Fruit fly (Drosophila melanogaster) whole organism, embryonic: ENCODE results near the gene CG10211.
A peak's percentile ranks its signal among the peaks of the same experiment; 100 is the strongest.

Experiments used
- Antp ChIP-seq: fragments of 200-800 bp; sonication (Bioruptor generic); optimal IDR thresholded peaks from 3 replicates; lab custom pipeline; 2016; ENCODE audit warnings: missing biosample characterization, missing genetic modification characterization
- B-H2 ChIP-seq: fragments of 200-800 bp; sonication (Bioruptor generic); optimal IDR thresholded peaks from 2 replicates; lab custom pipeline; 2018; ENCODE audit warnings: missing biosample characterization, mild to moderate bottlenecking, missing genetic modification characterization
- Blimp-1 ChIP-seq: fragments of 200-800 bp; sonication (Bioruptor generic); optimal IDR thresholded peaks from 3 replicates; lab custom pipeline; 2018; ENCODE audit warnings: missing biosample characterization, missing genetic modification characterization, mild to moderate bottlenecking, moderate library complexity, missing genetic modification reagents
- CG12299 ChIP-seq: fragments of 200-800 bp; sonication (Bioruptor generic); optimal IDR thresholded peaks from 2 replicates; lab custom pipeline; 2018; ENCODE audit warnings: missing biosample characterization, mild to moderate bottlenecking, missing genetic modification characterization
- CG13123 ChIP-seq: fragments of 200-800 bp; sonication (Bioruptor generic); optimal IDR thresholded peaks from 2 replicates; lab custom pipeline; 2016; ENCODE audit warnings: missing biosample characterization, missing genetic modification characterization
- CG14667 ChIP-seq: fragments of 200-800 bp; sonication (Bioruptor generic); IDR thresholded peaks from 2 replicates; pipeline ENCODE4 v1.3.6; 2022; ENCODE audit warnings: missing biosample characterization, missing genetic modification characterization
- CG14860 ChIP-seq: fragments of 200-800 bp; sonication (Bioruptor generic); IDR thresholded peaks from 3 replicates; pipeline ENCODE4 v1.3.6; 2022; ENCODE audit warnings: missing biosample characterization, missing genetic modification characterization; ENCODE audit not compliant: partially characterized antibody
- CG17385 ChIP-seq: fragments of 200-800 bp; sonication (Bioruptor generic); optimal IDR thresholded peaks from 3 replicates; lab custom pipeline; 2018; ENCODE audit warnings: missing biosample characterization, mild to moderate bottlenecking, missing genetic modification characterization
- CG3163 ChIP-seq: fragments of 200-800 bp; sonication (Bioruptor generic); optimal IDR thresholded peaks from 3 replicates; lab custom pipeline; 2016; ENCODE audit warnings: missing biosample characterization, missing genetic modification characterization
- CG4328 ChIP-seq: fragments of 200-800 bp; sonication (Bioruptor generic); optimal IDR thresholded peaks from 3 replicates; lab custom pipeline; 2017; ENCODE audit warnings: missing biosample characterization, missing genetic modification reagents, missing genetic modification characterization
- CG4404 ChIP-seq: fragments of 200-800 bp; sonication (Bioruptor generic); IDR thresholded peaks from 2 replicates; pipeline ENCODE4 v1.3.6; 2022; ENCODE audit warnings: missing biosample characterization, missing genetic modification characterization
- CG5245 ChIP-seq: fragments of 200-800 bp; sonication (Bioruptor generic); optimal IDR thresholded peaks from 3 replicates; lab custom pipeline; 2016; ENCODE audit warnings: missing biosample characterization, missing genetic modification characterization
- CG6689 ChIP-seq: fragments of 200-800 bp; sonication (Bioruptor generic); IDR thresholded peaks from 2 replicates; pipeline ENCODE4 v1.3.6; 2022; ENCODE audit warnings: missing biosample characterization, missing genetic modification characterization
- CG7786 ChIP-seq: fragments of 200-800 bp; sonication (Bioruptor generic); optimal IDR thresholded peaks from 2 replicates; lab custom pipeline; 2016; ENCODE audit warnings: missing biosample characterization, missing genetic modification characterization
- CG8944 ChIP-seq: fragments of 200-800 bp; sonication (Bioruptor generic); optimal IDR thresholded peaks from 3 replicates; lab custom pipeline; 2016; ENCODE audit warnings: missing biosample characterization, missing genetic modification characterization
- CrebB ChIP-seq: fragments of 200-800 bp; sonication (Bioruptor generic); optimal IDR thresholded peaks from 3 replicates; lab custom pipeline; 2018; ENCODE audit warnings: missing biosample characterization, mild to moderate bottlenecking, missing genetic modification characterization
- Dek ChIP-seq: fragments of 200-800 bp; sonication (Bioruptor generic); optimal IDR thresholded peaks from 3 replicates; lab custom pipeline; 2019; ENCODE audit warnings: missing biosample characterization, mild to moderate bottlenecking, missing genetic modification characterization, moderate library complexity
- Drgx ChIP-seq: fragments of 200-800 bp; sonication (Bioruptor generic); IDR thresholded peaks from 2 replicates; pipeline ENCODE4 v1.3.6; 2022; ENCODE audit warnings: missing biosample characterization, missing genetic modification characterization
- Ets65A ChIP-seq: fragments of 200-800 bp; sonication (Bioruptor generic); peaks from one replicate; lab custom pipeline; 2016; ENCODE audit warnings: missing biosample characterization, missing genetic modification characterization
- Hand ChIP-seq: fragments of 200-800 bp; sonication (Bioruptor generic); optimal IDR thresholded peaks from 2 replicates; lab custom pipeline; 2017; ENCODE audit warnings: mild to moderate bottlenecking, missing biosample characterization, missing genetic modification reagents, missing genetic modification characterization
- Hr3 ChIP-seq: fragments of 200-800 bp; sonication (Bioruptor generic); optimal IDR thresholded peaks from 3 replicates; lab custom pipeline; 2016; ENCODE audit warnings: missing biosample characterization, missing genetic modification characterization
- Kr ChIP-seq: fragments of 200-800 bp; sonication (Bioruptor generic); optimal IDR thresholded peaks from 2 replicates; lab custom pipeline; 2017; ENCODE audit warnings: missing biosample characterization, mild to moderate bottlenecking, missing genetic modification characterization
- NFAT ChIP-seq: fragments of 200-800 bp; sonication (Bioruptor generic); IDR thresholded peaks from 2 replicates; pipeline ENCODE4 v1.3.6; 2022; ENCODE audit warnings: missing biosample characterization, missing genetic modification characterization
- Oaz ChIP-seq: fragments of 200-800 bp; sonication (Bioruptor generic); IDR thresholded peaks from 2 replicates; pipeline ENCODE4 v1.3.6; 2022; ENCODE audit warnings: missing biosample characterization, missing genetic modification characterization
- Vsx1 ChIP-seq: fragments of 200-800 bp; sonication (Bioruptor generic); optimal IDR thresholded peaks from 2 replicates; lab custom pipeline; 2017; ENCODE audit warnings: missing biosample characterization, mild to moderate bottlenecking, missing genetic modification characterization, missing genetic modification reagents
- YL-1 ChIP-seq: fragments of 200-800 bp; sonication (Bioruptor generic); optimal IDR thresholded peaks from 3 replicates; lab custom pipeline; 2017; ENCODE audit warnings: missing biosample characterization, mild to moderate bottlenecking, missing genetic modification characterization
- ab ChIP-seq: fragments of 200-800 bp; sonication (Bioruptor generic); optimal IDR thresholded peaks from 2 replicates; lab custom pipeline; 2016; ENCODE audit warnings: missing biosample characterization, missing genetic modification characterization
- amos ChIP-seq: fragments of 200-800 bp; sonication (Bioruptor generic); IDR thresholded peaks from 2 replicates; pipeline ENCODE4 v1.3.6; 2022; ENCODE audit warnings: missing biosample characterization, missing genetic modification characterization; ENCODE audit not compliant: partially characterized antibody
- aop ChIP-seq: fragments of 200-800 bp; sonication (Bioruptor generic); IDR thresholded peaks from 2 replicates; pipeline ENCODE4 v1.3.6; 2022; ENCODE audit warnings: missing biosample characterization, missing genetic modification characterization
- crol ChIP-seq: fragments of 200-800 bp; sonication (Bioruptor generic); IDR thresholded peaks from 2 replicates; pipeline ENCODE4 v1.3.6; 2022; ENCODE audit warnings: missing biosample characterization, missing genetic modification characterization
- dm ChIP-seq: fragments of 200-800 bp; sonication (Bioruptor generic); optimal IDR thresholded peaks from 3 replicates; lab custom pipeline; 2016; ENCODE audit warnings: missing biosample characterization, missing genetic modification characterization
- dmrt11E ChIP-seq: fragments of 200-800 bp; sonication (Bioruptor generic); optimal IDR thresholded peaks from 3 replicates; lab custom pipeline; 2018; ENCODE audit warnings: missing biosample characterization, mild to moderate bottlenecking, missing genetic modification characterization, moderate library complexity
- ftz-f1 ChIP-seq: fragments of 200-800 bp; sonication (Bioruptor generic); optimal IDR thresholded peaks from 2 replicates; lab custom pipeline; 2016; ENCODE audit warnings: missing biosample characterization, missing genetic modification characterization
- grau ChIP-seq: fragments of 200-800 bp; optimal IDR thresholded peaks from 3 replicates; lab custom pipeline; 2019; ENCODE audit warnings: missing biosample characterization, mild to moderate bottlenecking, missing genetic modification characterization, moderate library complexity
- h ChIP-seq: fragments of >200 bp; optimal IDR thresholded peaks from 2 replicates; lab custom pipeline; 2017
- hth ChIP-seq: fragments of >200 bp; optimal IDR thresholded peaks from 2 replicates; lab custom pipeline; 2017; ENCODE audit warnings: inconsistent platforms
- ken ChIP-seq: fragments of 200-800 bp; sonication (Bioruptor generic); IDR thresholded peaks from 3 replicates; pipeline ENCODE4 v1.3.6; 2022; ENCODE audit warnings: missing biosample characterization, missing genetic modification characterization
- peb ChIP-seq: fragments of 200-800 bp; sonication (Bioruptor generic); IDR thresholded peaks from 2 replicates; pipeline ENCODE4 v1.3.6; 2022; ENCODE audit warnings: missing biosample characterization, missing genetic modification characterization
- pho ChIP-seq: fragments of 200-800 bp; sonication (Bioruptor generic); optimal IDR thresholded peaks from 2 replicates; lab custom pipeline; 2016; ENCODE audit warnings: missing biosample characterization, missing genetic modification characterization
- pita ChIP-seq: fragments of 200-800 bp; sonication (Bioruptor generic); optimal IDR thresholded peaks from 2 replicates; lab custom pipeline; 2017; ENCODE audit warnings: missing biosample characterization, mild to moderate bottlenecking, missing genetic modification characterization
- rib ChIP-seq: fragments of 200-800 bp; sonication (Bioruptor generic); IDR thresholded peaks from 2 replicates; pipeline ENCODE4 v1.3.6; 2022; ENCODE audit warnings: missing biosample characterization, missing genetic modification characterization
- row ChIP-seq: fragments of 200-800 bp; sonication (Bioruptor generic); IDR thresholded peaks from 3 replicates; pipeline ENCODE4 v1.3.6; 2022; ENCODE audit warnings: missing biosample characterization, missing genetic modification characterization
- sob ChIP-seq: fragments of 200-800 bp; sonication (Bioruptor generic); IDR thresholded peaks from 2 replicates; pipeline ENCODE4 v1.3.6; 2022; ENCODE audit warnings: missing biosample characterization, missing genetic modification characterization
- sr ChIP-seq: fragments of 200-800 bp; sonication (Bioruptor generic); IDR thresholded peaks from 3 replicates; pipeline ENCODE4 v1.3.6; 2022; ENCODE audit warnings: missing biosample characterization, missing genetic modification characterization
- stc ChIP-seq: fragments of 200-800 bp; sonication (Bioruptor generic); IDR thresholded peaks from 2 replicates; pipeline ENCODE4 v1.3.6; 2022; ENCODE audit warnings: missing biosample characterization, missing genetic modification characterization
- tgo ChIP-seq: fragments of 200-800 bp; sonication (Bioruptor generic); IDR thresholded peaks from 3 replicates; pipeline ENCODE4 v1.3.6; 2022; ENCODE audit warnings: missing biosample characterization, missing genetic modification characterization
- trem ChIP-seq: fragments of 200-800 bp; optimal IDR thresholded peaks from 3 replicates; lab custom pipeline; 2019; ENCODE audit warnings: missing biosample characterization, mild to moderate bottlenecking, missing genetic modification characterization, moderate library complexity
- vfl ChIP-seq: fragments of 200-800 bp; sonication (Bioruptor generic); optimal IDR thresholded peaks from 2 replicates; lab custom pipeline; 2016; ENCODE audit warnings: missing biosample characterization, missing genetic modification characterization
- vvl ChIP-seq: fragments of 200-800 bp; sonication (Bioruptor generic); IDR thresholded peaks from 2 replicates; pipeline ENCODE4 v1.3.6; 2022; ENCODE audit warnings: missing biosample characterization, missing genetic modification characterization
- zf30C ChIP-seq: fragments of 200-800 bp; sonication (Bioruptor generic); optimal IDR thresholded peaks from 3 replicates; lab custom pipeline; 2018; ENCODE audit warnings: missing biosample characterization, mild to moderate bottlenecking, missing genetic modification characterization

The CG10211 gene

dm6 chr2L:18571724-18572427 lies 54.6 kb downstream of the CG10211 start (continued):
- TF ChIP-seq CG14860 (GFP tag; lab: Robert Waterston, UW) = 0 out of 3 replicates have a peak, but pooled peaks have one; percentile 37
- TF ChIP-seq pho (GFP tag; lab: Kevin White, UChicago) = peak; percentile 5
- no peak for TF ChIP-seq CrebB (tag; lab: Kevin White, UChicago)
- peak; percentile 17 for TF ChIP-seq CG3163 (GFP tag; lab: Kevin White, UChicago)
- peak; percentile 22; the same call in 1 of the 3 replicates for TF ChIP-seq ken (GFP tag; lab: Robert Waterston, UW)
- TF ChIP-seq aop = no peak
- no peak for TF ChIP-seq stc (GFP tag; lab: Robert Waterston, UW)
- TF ChIP-seq vvl (GFP tag; lab: Robert Waterston, UW) = peak; percentile 63
- peak; percentile 40; the same call in 1 of the 2 replicates for TF ChIP-seq crol (GFP tag; lab: Robert Waterston, UW)
- no peak for TF ChIP-seq pita
- TF ChIP-seq amos (GFP tag; lab: Robert Waterston, UW) = peak; percentile 46; the same call in 1 of the 2 replicates
- TF ChIP-seq Kr (GFP tag; lab: Kevin White, UChicago) = no peak
- no peak for TF ChIP-seq vfl
- TF ChIP-seq Oaz (GFP tag; lab: Robert Waterston, UW) = no peak
- 0 out of 2 replicates have a peak, but pooled peaks have one; percentile 35 for TF ChIP-seq sob (GFP tag; lab: Robert Waterston, UW)
- TF ChIP-seq sr = 0 out of 3 replicates have a peak, but pooled peaks have one; percentile 11
- no peak for TF ChIP-seq Vsx1 (GFP tag; lab: Kevin White, UChicago)
- no peak for TF ChIP-seq zf30C (GFP tag; lab: Kevin White, UChicago)
- peak; percentile 59; the same call in 1 of the 3 replicates for TF ChIP-seq row (GFP tag; lab: Robert Waterston, UW)
- TF ChIP-seq ab (GFP tag; lab: Kevin White, UChicago) = no peak
- no peak for TF ChIP-seq hth (lab: Kevin White, UChicago)
- no peak for TF ChIP-seq dmrt11E (tag; lab: Kevin White, UChicago)
- peak; percentile 81 for TF ChIP-seq Ets65A (GFP tag; lab: Kevin White, UChicago)
- no peak; the same call in 2 of the 3 replicates for TF ChIP-seq tgo (GFP tag; lab: Robert Waterston, UW)
- TF ChIP-seq, all 482 proteins: peak for 99

DNA sequence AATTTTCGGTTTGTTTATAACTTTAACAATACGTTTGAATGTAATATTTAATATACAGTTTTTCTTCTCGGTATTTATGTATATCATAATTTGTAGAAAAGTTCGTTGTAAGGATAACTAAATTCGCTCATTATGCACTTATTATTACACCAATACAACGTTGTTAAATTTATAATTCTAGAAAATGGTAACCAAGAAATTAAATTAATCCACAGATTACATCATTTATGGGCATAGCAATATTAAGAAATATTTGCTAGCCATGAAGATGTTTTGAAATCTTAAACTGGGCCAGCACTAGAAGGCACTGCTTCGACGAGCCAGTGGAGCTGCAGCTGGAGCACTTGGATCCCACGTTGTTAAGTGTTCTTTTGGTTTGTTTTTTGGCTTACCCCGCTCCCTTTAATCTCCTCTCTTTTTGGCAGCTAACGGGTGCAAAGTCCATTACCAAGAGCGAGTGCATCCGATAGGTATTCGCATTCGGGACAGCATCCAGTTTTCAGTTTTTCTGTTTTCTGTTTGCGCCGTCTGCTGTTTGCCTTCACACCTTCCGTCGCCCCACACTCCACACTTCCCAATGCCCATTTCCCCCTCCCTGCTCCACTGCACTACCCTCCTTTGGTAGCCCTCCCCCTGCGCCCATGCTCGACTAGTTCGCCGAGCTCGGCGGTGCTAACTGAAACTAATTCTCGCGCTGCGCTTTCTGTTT lies 55.3 kb downstream of the CG10211 start:
- TF ChIP-seq Dek (tag; lab: Kevin White, UChicago) = no peak
- no peak for TF ChIP-seq Hr3 (GFP tag; lab: Kevin White, UChicago)
- TF ChIP-seq CG8944 (GFP tag; lab: Kevin White, UChicago) = no peak
- TF ChIP-seq grau = no peak
- TF ChIP-seq CG7786 = no peak
- TF ChIP-seq Hand (GFP tag; lab: Kevin White, UChicago) = no peak
- TF ChIP-seq Blimp-1 (GFP tag; lab: Kevin White, UChicago) = no peak
- no peak for TF ChIP-seq CG12299 (tag; lab: Kevin White, UChicago)
- TF ChIP-seq peb (GFP tag; lab: Robert Waterston, UW) = no peak
- 0 out of 2 replicates have a peak, but pooled peaks have one; percentile 18 for TF ChIP-seq rib (GFP tag; lab: Robert Waterston, UW)
- no peak for TF ChIP-seq trem (tag; lab: Kevin White, UChicago)
- no peak for TF ChIP-seq CG4328 (GFP tag; lab: Kevin White, UChicago)
- no peak for TF ChIP-seq CG4404 (GFP tag; lab: Robert Waterston, UW)
- no peak for TF ChIP-seq B-H2
- no peak for TF ChIP-seq YL-1 (GFP tag; lab: Kevin White, UChicago)
- no peak for TF ChIP-seq Antp
- no peak for TF ChIP-seq CG6689 (GFP tag; lab: Robert Waterston, UW)
- no peak for TF ChIP-seq NFAT (GFP tag; lab: Robert Waterston, UW)
- no peak for TF ChIP-seq ftz-f1
- no peak for TF ChIP-seq CG17385 (GFP tag; lab: Kevin White, UChicago)
- no peak for TF ChIP-seq dm (GFP tag; lab: Kevin White, UChicago)
- TF ChIP-seq CG13123 (GFP tag; lab: Kevin White, UChicago) = no peak
- no peak for TF ChIP-seq CG14667 (GFP tag; lab: Robert Waterston, UW)
- no peak for TF ChIP-seq CG5245
- peak; percentile 78 for TF ChIP-seq Drgx (GFP tag; lab: Robert Waterston, UW)
- TF ChIP-seq h (lab: Kevin White, UChicago) = no peak
